Worm (Caenorhabditis elegans): ENCODE measurements around the gene fbxb-26.

ce11 chrII:1670260-1670879, 11.9 kb upstream of the fbxb-26 start, which contains the start of gene nhx-6:
- TF ChIP-seq dao-5 (tag; optimal IDR thresholded peaks at IDR 0.05) (no peak), him-1 (tag; optimal IDR thresholded peaks at IDR 0.05) (no peak)

Measured in whole organism, L4/young adult.